Worm (Caenorhabditis elegans) whole organism, L4 larva: ENCODE measurements around the gene C07B5.8.

Experiments used
- ceh-82 ChIP-seq: sonication (generic microtip); optimal IDR thresholded peaks from 2 replicates; lab custom pipeline; 2017; ENCODE audit warnings: missing biosample characterization, missing genetic modification characterization
- snpc-1.2 ChIP-seq: fragments of 200-800 bp; sonication (Bioruptor generic); IDR thresholded peaks from 2 replicates; pipeline ENCODE4 v1.3.6; 2022; ENCODE audit warnings: missing genetic modification reagents, missing genetic modification characterization, missing compliant biosample characterization

DNA sequence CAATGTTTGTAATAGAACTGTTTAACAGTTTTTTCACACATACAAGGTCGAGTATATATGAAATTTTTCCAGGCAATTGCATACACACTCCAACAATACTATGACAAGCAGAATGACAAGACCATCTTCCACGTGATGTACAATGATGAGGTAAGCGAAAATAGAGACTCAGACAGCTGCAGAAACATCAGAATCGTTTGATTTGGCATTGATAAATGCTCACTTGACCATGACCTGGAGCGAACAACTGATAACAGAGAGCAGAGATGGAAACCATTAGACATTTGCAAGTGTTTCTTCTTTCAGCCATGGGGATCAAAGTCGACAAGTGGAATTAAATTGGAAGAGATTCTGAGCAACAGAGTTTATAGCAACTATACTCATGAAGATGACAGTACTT lies 3.9 kb upstream of the C07B5.8 start:
- TF ChIP-seq ceh-82 (tag; lab: Kevin White, UChicago) (no peak), snpc-1.2 (no peak)
